Worm (Caenorhabditis elegans): ENCODE results near the gene ins-13.
A peak's percentile ranks its signal among the peaks of the same experiment; 100 is the strongest.

The ins-13 gene

ce11 chrII:5544764-5545163 is at the start of gene ins-13:
Gene ins-13, minus strand, starts transcription at chrII:5544864.
- no peak for TF ChIP-seq flt-1 (GFP tag; IDR thresholded peaks at IDR 0.05)
- TF ChIP-seq cog-1 (tag; optimal IDR thresholded peaks at IDR 0.05), result no peak
- TF ChIP-seq med-1 (GFP tag; optimal IDR thresholded peaks at IDR 0.05; ENCODE audit: insufficient read depth), result no peak
- no peak for TF ChIP-seq T22C8.4 (GFP tag; IDR thresholded peaks at IDR 0.05)
- TF ChIP-seq tab-1 (GFP tag; IDR thresholded peaks at IDR 0.05), result no peak
- no peak for TF ChIP-seq ref-1 (GFP tag; conservative IDR thresholded peaks at IDR 0.05)
- TF ChIP-seq klf-2 (GFP tag; conservative IDR thresholded peaks at IDR 0.05), result no peak
- TF ChIP-seq ztf-23 (GFP tag; IDR thresholded peaks at IDR 0.05), result no peak
- TF ChIP-seq ztf-29 (GFP tag; IDR thresholded peaks at IDR 0.05), result no peak

ce11 chrII:5594210-5594764 is 49.6 kb upstream of the ins-13 start, which contains the start of gene ttc-4:
Gene ttc-4, plus strand, starts transcription at chrII:5594714.
- 0 out of 2 replicates have a peak, but pooled peaks have one; percentile 44 for TF ChIP-seq klf-2 (GFP tag; conservative IDR thresholded peaks at IDR 0.05)
- TF ChIP-seq tab-1 (GFP tag; IDR thresholded peaks at IDR 0.05), result no peak
- peak; percentile 56 for TF ChIP-seq cog-1 (tag; optimal IDR thresholded peaks at IDR 0.05)

- TF ChIP-seq tab-1 (GFP tag; IDR thresholded peaks at IDR 0.05) (no peak), cog-1 (tag; optimal IDR thresholded peaks at IDR 0.05) (peak; percentile 60), ztf-23 (GFP tag; IDR thresholded peaks at IDR 0.05) (0 out of 2 replicates have a peak, but pooled peaks have one; percentile 10)
These were observed 48.8 kb upstream of the ins-13 start, which contains the start of gene cdc-14 for ce11 chrII:5593377-5593932. Gene cdc-14, minus strand, starts transcription at chrII:5593427.

ce11 chrII:5592857-5593256 is 48.2 kb upstream of the ins-13 start:
- TF ChIP-seq tab-1 (GFP tag; IDR thresholded peaks at IDR 0.05) (no peak), ref-1 (GFP tag; conservative IDR thresholded peaks at IDR 0.05) (no peak), T22C8.4 (GFP tag; IDR thresholded peaks at IDR 0.05) (no peak), ztf-29 (GFP tag; IDR thresholded peaks at IDR 0.05) (no peak), klf-2 (GFP tag; conservative IDR thresholded peaks at IDR 0.05) (no peak)

- no peak for TF ChIP-seq tab-1 (GFP tag; IDR thresholded peaks at IDR 0.05)
These were observed 46.9 kb upstream of the ins-13 start for ce11 chrII:5591558-5591957.

ce11 chrII:5589690-5590089 is 45.0 kb upstream of the ins-13 start, which contains the start of gene C17G10.13:
Gene C17G10.13, minus strand, starts transcription at chrII:5589790.
- TF ChIP-seq ztf-29 (GFP tag; IDR thresholded peaks at IDR 0.05), result no peak
- no peak for TF ChIP-seq ref-1 (GFP tag; conservative IDR thresholded peaks at IDR 0.05)
- TF ChIP-seq ztf-23 (GFP tag; IDR thresholded peaks at IDR 0.05), result no peak
- no peak for TF ChIP-seq T22C8.4 (GFP tag; IDR thresholded peaks at IDR 0.05)
- no peak for TF ChIP-seq med-1 (GFP tag; optimal IDR thresholded peaks at IDR 0.05; ENCODE audit: insufficient read depth)
- no peak for TF ChIP-seq tab-1 (GFP tag; IDR thresholded peaks at IDR 0.05)
- no peak for TF ChIP-seq flt-1 (GFP tag; IDR thresholded peaks at IDR 0.05)
- no peak for TF ChIP-seq cog-1 (tag; optimal IDR thresholded peaks at IDR 0.05)
- no peak for TF ChIP-seq klf-2 (GFP tag; conservative IDR thresholded peaks at IDR 0.05)

- TF ChIP-seq ztf-23 (GFP tag; IDR thresholded peaks at IDR 0.05), result no peak
- no peak for TF ChIP-seq klf-2 (GFP tag; conservative IDR thresholded peaks at IDR 0.05)
- TF ChIP-seq med-1 (GFP tag; optimal IDR thresholded peaks at IDR 0.05; ENCODE audit: insufficient read depth), result no peak
- TF ChIP-seq ref-1 (GFP tag; conservative IDR thresholded peaks at IDR 0.05), result no peak
- TF ChIP-seq tab-1 (GFP tag; IDR thresholded peaks at IDR 0.05), result no peak
- no peak for TF ChIP-seq ztf-29 (GFP tag; IDR thresholded peaks at IDR 0.05)
- TF ChIP-seq T22C8.4 (GFP tag; IDR thresholded peaks at IDR 0.05), result no peak
- no peak for TF ChIP-seq flt-1 (GFP tag; IDR thresholded peaks at IDR 0.05)
- no peak for TF ChIP-seq cog-1 (tag; optimal IDR thresholded peaks at IDR 0.05)
These were observed 43.1 kb upstream of the ins-13 start for ce11 chrII:5587794-5588193.

- TF ChIP-seq flt-1 (GFP tag; IDR thresholded peaks at IDR 0.05) (no peak), ref-1 (GFP tag; conservative IDR thresholded peaks at IDR 0.05) (no peak), ztf-23 (GFP tag; IDR thresholded peaks at IDR 0.05) (no peak), T22C8.4 (GFP tag; IDR thresholded peaks at IDR 0.05) (no peak), med-1 (GFP tag; optimal IDR thresholded peaks at IDR 0.05; ENCODE audit: insufficient read depth) (no peak), tab-1 (GFP tag; IDR thresholded peaks at IDR 0.05) (no peak), cog-1 (tag; optimal IDR thresholded peaks at IDR 0.05) (no peak), ztf-29 (GFP tag; IDR thresholded peaks at IDR 0.05) (no peak), klf-2 (GFP tag; conservative IDR thresholded peaks at IDR 0.05) (no peak)
These were observed 41.1 kb upstream of the ins-13 start, which contains the start of gene lys-8 for ce11 chrII:5585788-5586187. Gene lys-8, plus strand, starts transcription at chrII:5586178.

- TF ChIP-seq cog-1 (tag; optimal IDR thresholded peaks at IDR 0.05) (no peak), T22C8.4 (GFP tag; IDR thresholded peaks at IDR 0.05) (no peak), tab-1 (GFP tag; IDR thresholded peaks at IDR 0.05) (no peak), ztf-23 (GFP tag; IDR thresholded peaks at IDR 0.05) (no peak), med-1 (GFP tag; optimal IDR thresholded peaks at IDR 0.05; ENCODE audit: insufficient read depth) (no peak), ref-1 (GFP tag; conservative IDR thresholded peaks at IDR 0.05) (no peak), klf-2 (GFP tag; conservative IDR thresholded peaks at IDR 0.05) (no peak), ztf-29 (GFP tag; IDR thresholded peaks at IDR 0.05) (no peak), flt-1 (GFP tag; IDR thresholded peaks at IDR 0.05) (no peak)
These were observed 37.6 kb upstream of the ins-13 start, which contains the start of gene T25E4.2 for ce11 chrII:5582309-5582708. Gene T25E4.2, minus strand, starts transcription at chrII:5582409.

- TF ChIP-seq T22C8.4 (GFP tag; IDR thresholded peaks at IDR 0.05), result no peak
- no peak for TF ChIP-seq med-1 (GFP tag; optimal IDR thresholded peaks at IDR 0.05; ENCODE audit: insufficient read depth)
- TF ChIP-seq tab-1 (GFP tag; IDR thresholded peaks at IDR 0.05), result no peak
- TF ChIP-seq cog-1 (tag; optimal IDR thresholded peaks at IDR 0.05), result no peak
- no peak for TF ChIP-seq ztf-29 (GFP tag; IDR thresholded peaks at IDR 0.05)
- TF ChIP-seq klf-2 (GFP tag; conservative IDR thresholded peaks at IDR 0.05), result no peak
- TF ChIP-seq ztf-23 (GFP tag; IDR thresholded peaks at IDR 0.05), result no peak
- TF ChIP-seq ref-1 (GFP tag; conservative IDR thresholded peaks at IDR 0.05), result no peak
- no peak for TF ChIP-seq flt-1 (GFP tag; IDR thresholded peaks at IDR 0.05)
These were observed 34.6 kb upstream of the ins-13 start for ce11 chrII:5579236-5579635.

Data from whole organism, midembryonic.